Fruit fly (Drosophila melanogaster): Measurements from ENCODE around the gene CG15544.

CG15544 gene

DNA sequence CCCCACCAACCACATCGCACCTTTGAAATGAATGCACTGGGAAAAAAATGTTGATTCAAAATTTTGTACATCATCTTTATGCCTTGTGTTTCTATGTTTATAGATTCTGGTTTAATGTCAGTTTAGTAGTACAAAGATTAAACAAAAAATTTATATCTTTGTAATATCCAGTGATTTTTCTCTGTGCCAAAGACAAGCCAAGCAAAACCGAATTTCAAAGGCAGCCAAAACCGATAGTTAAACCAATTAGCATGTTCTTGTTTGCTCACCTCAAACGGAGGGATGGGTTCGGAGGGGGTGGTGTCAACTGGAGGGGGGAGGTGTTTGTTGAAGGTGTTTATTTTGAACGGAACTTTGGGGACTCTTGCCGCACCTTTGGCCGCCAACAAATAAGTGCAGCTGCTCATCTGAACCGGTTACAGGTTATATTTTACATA is 13.7 kb upstream of the CG15544 start (continued):
- TF ChIP-seq Pdp1 (GFP tag; optimal IDR thresholded peaks at IDR 0.05) (peak; percentile 77 to 80), fd102C (GFP tag; optimal IDR thresholded peaks at IDR 0.05) (peak; percentile 25), CG10959 (GFP tag; IDR thresholded peaks at IDR 0.05) (peak; percentile 65), CG7786 (GFP tag; optimal IDR thresholded peaks at IDR 0.05) (peak; percentile 73), BtbVII (GFP tag; optimal IDR thresholded peaks at IDR 0.05) (peak; percentile 75), zfh1 (GFP tag; IDR thresholded peaks at IDR 0.05) (peak; percentile 91), CG11723 (GFP tag; optimal IDR thresholded peaks at IDR 0.05) (peak; percentile 76), grn (GFP tag; optimal IDR thresholded peaks at IDR 0.05) (peak; percentile 31), Fer3 (tag; optimal IDR thresholded peaks at IDR 0.05) (peak; percentile 86), bbx (GFP tag; IDR thresholded peaks at IDR 0.05; ENCODE audit: partially characterized antibody) (no peak), CG10431 (GFP tag; optimal IDR thresholded peaks at IDR 0.05) (no peak), bowl (GFP tag; IDR thresholded peaks at IDR 0.05) (no peak), CG14050 (GFP tag; IDR thresholded peaks at IDR 0.05) (peak; percentile 75), chm (GFP tag; IDR thresholded peaks at IDR 0.05) (peak; percentile 72; the same call in 1 of the 2 replicates), BEAF-32 (GFP tag; optimal IDR thresholded peaks at IDR 0.05) (no peak), CG10274 (GFP tag; optimal IDR thresholded peaks at IDR 0.05) (peak; percentile 48), Taf1 (GFP tag; IDR thresholded peaks at IDR 0.05) (peak; percentile 38; the same call in 1 of the 2 replicates), fd3F (GFP tag; optimal IDR thresholded peaks at IDR 0.05) (peak; percentile 74), CG2199 (GFP tag; IDR thresholded peaks at IDR 0.05) (0 out of 3 replicates have a peak, but pooled peaks have one; percentile 60), Side (GFP tag; optimal IDR thresholded peaks at IDR 0.05) (peak; percentile 75), CG7745 (tag; optimal IDR thresholded peaks at IDR 0.05) (peak; percentile 25), slou (GFP tag; optimal IDR thresholded peaks at IDR 0.05) (peak; percentile 71), CG12391 (tag; optimal IDR thresholded peaks at IDR 0.05) (peak; percentile 88), run (tag; optimal IDR thresholded peaks at IDR 0.05) (peak; percentile 82), CG8944 (GFP tag; optimal IDR thresholded peaks at IDR 0.05) (peak; percentile 77), Asciz (GFP tag; optimal IDR thresholded peaks at IDR 0.05) (peak; percentile 88), CG4617 (GFP tag; optimal IDR thresholded peaks at IDR 0.05; ENCODE audit: borderline replicate concordance) (peak; percentile 47), gsb-n (tag; optimal IDR thresholded peaks at IDR 0.05) (peak; percentile 86), CG1792 (GFP tag; optimal IDR thresholded peaks at IDR 0.05) (peak; percentile 79), CG10366 (GFP tag; IDR thresholded peaks at IDR 0.05) (peak; percentile 74), br (optimal IDR thresholded peaks at IDR 0.05) (no peak), p53 (GFP tag; optimal IDR thresholded peaks at IDR 0.05) (peak; percentile 54), wdn (GFP tag; IDR thresholded peaks at IDR 0.05) (peak; percentile 70), CHES-1-like (GFP tag; optimal IDR thresholded peaks at IDR 0.05) (peak; percentile 73), ken (GFP tag; IDR thresholded peaks at IDR 0.05) (peak; percentile 86), twi (tag; optimal IDR thresholded peaks at IDR 0.05) (peak; percentile 45), nau (GFP tag; optimal IDR thresholded peaks at IDR 0.05) (peak; percentile 84), CG2875 (GFP tag; optimal IDR thresholded peaks at IDR 0.05) (peak; percentile 82), ase (GFP tag; IDR thresholded peaks at IDR 0.05) (peak; percentile 85), trh (GFP tag; optimal IDR thresholded peaks at IDR 0.05) (peak; percentile 62), Bteb2 (GFP tag; optimal IDR thresholded peaks at IDR 0.05) (peak; percentile 78), Hr39 (optimal IDR thresholded peaks at IDR 0.05) (no peak), sens-2 (GFP tag; IDR thresholded peaks at IDR 0.05) (peak; percentile 70; the same call in 1 of the 2 replicates), CG2120 (GFP tag; optimal IDR thresholded peaks at IDR 0.05) (peak; percentile 81), CG12299 (tag; optimal IDR thresholded peaks at IDR 0.05) (peak; percentile 51), gcm2 (GFP tag; optimal IDR thresholded peaks at IDR 0.05) (peak; percentile 26), CG13424 (tag; optimal IDR thresholded peaks at IDR 0.05) (peak; percentile 84), pb (GFP tag; optimal IDR thresholded peaks at IDR 0.05) (peak; percentile 84), Rfx (GFP tag; IDR thresholded peaks at IDR 0.05) (peak; percentile 91), Fer1 (GFP tag; optimal IDR thresholded peaks at IDR 0.05) (peak; percentile 85), sim (GFP tag; IDR thresholded peaks at IDR 0.05) (peak; percentile 79; the same call in 1 of the 2 replicates)

All from whole organism, embryonic.